Worm (Caenorhabditis elegans) whole organism, L4/young adult: ENCODE measurements around the gene Y39H10B.2.

Source experiments
- W03F9.2 ChIP-seq: fragments of 150-350 bp; optimal IDR thresholded peaks from 2 replicates; lab custom pipeline; 2014; ENCODE audit warnings: missing biosample characterization, missing genetic modification characterization
- dao-5 ChIP-seq: sonication (generic microtip); optimal IDR thresholded peaks from 2 replicates; lab custom pipeline; 2016; ENCODE audit warnings: missing genotype, missing genetic modification characterization, moderate library complexity, missing compliant biosample characterization
- him-1 ChIP-seq: sonication (generic microtip); optimal IDR thresholded peaks from 2 replicates; lab custom pipeline; 2016; ENCODE audit warnings: missing genotype, missing genetic modification reagents, missing genetic modification characterization, missing compliant biosample characterization

Y39H10B.2 gene

ce11 chrV:3659472-3659871 is 9.1 kb upstream of the Y39H10B.2 start, which contains the start of gene acr-23:
acr-23 (minus strand) TSS chrV:3659572.
- TF ChIP-seq W03F9.2: no peak
- no peak for TF ChIP-seq him-1 (tag; lab: Kevin White, UChicago)
- no peak for TF ChIP-seq dao-5 (tag; lab: Kevin White, UChicago)

- TF ChIP-seq W03F9.2 (no peak), him-1 (tag; lab: Kevin White, UChicago) (no peak), dao-5 (tag; lab: Kevin White, UChicago) (no peak)
These were observed 1.7 kb upstream of the Y39H10B.2 start, which contains the start of gene str-113 for ce11 chrV:3666887-3667286. str-113 (minus strand) TSS chrV:3666987.

ce11 chrV:3670499-3670898 is 1.9 kb downstream of the Y39H10B.2 start, which contains the start of gene Y39H10B.3:
Y39H10B.3 (plus strand) TSS chrV:3670799.
- TF ChIP-seq him-1 (tag; lab: Kevin White, UChicago) (no peak), dao-5 (tag; lab: Kevin White, UChicago) (no peak), W03F9.2 (no peak)

- TF ChIP-seq dao-5 (tag; lab: Kevin White, UChicago) (no peak), him-1 (tag; lab: Kevin White, UChicago) (no peak), W03F9.2 (no peak)
These were observed 4.5 kb downstream of the Y39H10B.2 start, which contains the start of gene pals-33 for ce11 chrV:3673080-3673479. pals-33 (plus strand) TSS chrV:3673380.

- TF ChIP-seq W03F9.2: no peak
- TF ChIP-seq him-1 (tag; lab: Kevin White, UChicago): no peak
- TF ChIP-seq dao-5 (tag; lab: Kevin White, UChicago): no peak
These were observed 8.6 kb downstream of the Y39H10B.2 start for ce11 chrV:3677212-3677611.

ce11 chrV:3678513-3678912 is 9.9 kb downstream of the Y39H10B.2 start:
- no peak for TF ChIP-seq dao-5 (tag; lab: Kevin White, UChicago)
- TF ChIP-seq W03F9.2: no peak
- no peak for TF ChIP-seq him-1 (tag; lab: Kevin White, UChicago)

ce11 chrV:3682553-3682952 is 14.0 kb downstream of the Y39H10B.2 start, which contains the start of gene W08A12.3:
W08A12.3 (plus strand) TSS chrV:3682853.
- TF ChIP-seq W03F9.2: no peak
- TF ChIP-seq him-1 (tag; lab: Kevin White, UChicago): no peak
- no peak for TF ChIP-seq dao-5 (tag; lab: Kevin White, UChicago)

- TF ChIP-seq W03F9.2: no peak
- TF ChIP-seq him-1 (tag; lab: Kevin White, UChicago): no peak
- no peak for TF ChIP-seq dao-5 (tag; lab: Kevin White, UChicago)
These were observed 17.2 kb downstream of the Y39H10B.2 start, which contains the start of gene W08A12.2 for ce11 chrV:3685790-3686208. W08A12.2 (minus strand) TSS chrV:3685892.

- TF ChIP-seq dao-5 (tag; lab: Kevin White, UChicago): no peak
- no peak for TF ChIP-seq W03F9.2
- TF ChIP-seq him-1 (tag; lab: Kevin White, UChicago): no peak
These were observed 17.7 kb downstream of the Y39H10B.2 start for ce11 chrV:3686292-3686691.

- TF ChIP-seq W03F9.2: no peak
- TF ChIP-seq him-1 (tag; lab: Kevin White, UChicago): no peak
- no peak for TF ChIP-seq dao-5 (tag; lab: Kevin White, UChicago)
These were observed 18.3 kb downstream of the Y39H10B.2 start, which contains the start of gene unc-132 for ce11 chrV:3686899-3687298. unc-132 (plus strand) TSS chrV:3687106.

ce11 chrV:3688733-3689132 is 20.2 kb downstream of the Y39H10B.2 start:
- TF ChIP-seq W03F9.2: no peak
- TF ChIP-seq him-1 (tag; lab: Kevin White, UChicago): no peak
- TF ChIP-seq dao-5 (tag; lab: Kevin White, UChicago): no peak

ce11 chrV:3692613-3693012 is 24.0 kb downstream of the Y39H10B.2 start:
- TF ChIP-seq W03F9.2 (no peak), dao-5 (tag; lab: Kevin White, UChicago) (no peak), him-1 (tag; lab: Kevin White, UChicago) (no peak)

ce11 chrV:3693657-3694056 is 25.1 kb downstream of the Y39H10B.2 start:
- no peak for TF ChIP-seq him-1 (tag; lab: Kevin White, UChicago)
- TF ChIP-seq dao-5 (tag; lab: Kevin White, UChicago): no peak
- no peak for TF ChIP-seq W03F9.2

ce11 chrV:3695254-3695653 is 26.7 kb downstream of the Y39H10B.2 start:
- no peak for TF ChIP-seq dao-5 (tag; lab: Kevin White, UChicago)
- TF ChIP-seq him-1 (tag; lab: Kevin White, UChicago): no peak
- no peak for TF ChIP-seq W03F9.2

ce11 chrV:3697071-3697470 is 28.5 kb downstream of the Y39H10B.2 start:
- TF ChIP-seq dao-5 (tag; lab: Kevin White, UChicago) (no peak), him-1 (tag; lab: Kevin White, UChicago) (no peak), W03F9.2 (no peak)
